Worm (Caenorhabditis elegans): ENCODE data around the gene aptf-3.

- TF ChIP-seq lim-6 (tag; optimal IDR thresholded peaks at IDR 0.05) (no peak), fkh-10 (GFP tag; optimal IDR thresholded peaks at IDR 0.05) (peak; percentile 59), unc-42 (tag; optimal IDR thresholded peaks at IDR 0.05) (peak; percentile 93), fkh-6 (tag; optimal IDR thresholded peaks at IDR 0.05) (peak; percentile 68), fax-1 (tag; optimal IDR thresholded peaks at IDR 0.05) (no peak), ceh-14 (tag; optimal IDR thresholded peaks at IDR 0.05) (peak; percentile 83)
These were observed 32.8 kb upstream of the aptf-3 start, which contains the start of gene iff-2 for ce11 chrII:8561227-8561626.
